Fruit fly (Drosophila melanogaster) Kc167 (cell line): Measurements from ENCODE around the gene CG33489.

Experiments
- Myc ChIP-seq: fragments of >200 bp; optimal IDR thresholded peaks from 2 replicates; lab custom pipeline; 2017; ENCODE audit warnings: missing external identifiers
- Sin3A ChIP-seq: fragments of >200 bp; optimal IDR thresholded peaks from 2 replicates; lab custom pipeline; 2018; ENCODE audit warnings: missing external identifiers
- h ChIP-seq: fragments of >200 bp; optimal IDR thresholded peaks from 3 replicates; lab custom pipeline; 2018; ENCODE audit warnings: missing external identifiers
- insv ChIP-seq: fragments of >200 bp; optimal IDR thresholded peaks from 3 replicates; lab custom pipeline; 2018; ENCODE audit warnings: missing external identifiers
- psq ChIP-seq: fragments of >200 bp; optimal IDR thresholded peaks from 2 replicates; lab custom pipeline; 2017; ENCODE audit warnings: missing external identifiers
- ttk ChIP-seq: sonication (Bioruptor generic); optimal IDR thresholded peaks from 2 replicates; lab custom pipeline; 2017; ENCODE audit warnings: missing external identifiers

DNA sequence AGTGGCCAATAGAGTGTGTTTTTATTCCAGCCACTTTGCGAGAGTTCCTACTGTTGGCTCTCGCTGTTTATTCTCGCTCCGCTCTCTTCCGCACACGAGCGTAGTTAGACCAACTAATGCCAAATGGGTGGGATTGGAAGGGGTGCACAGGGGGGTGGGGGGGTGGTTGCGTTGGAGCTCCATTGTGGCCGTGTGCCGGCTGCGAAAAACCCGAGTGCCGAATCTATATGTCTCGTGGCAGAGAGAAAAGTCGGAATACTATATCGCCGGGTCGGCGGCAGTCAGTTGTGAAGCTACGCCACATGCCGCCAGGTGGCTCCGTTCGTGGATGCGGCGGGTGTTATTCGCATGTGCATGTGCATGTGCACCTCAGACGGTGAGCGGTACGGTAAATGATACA is 24.3 kb upstream of the CG33489 start:
- TF ChIP-seq Sin3A (lab: Kevin White, UChicago) (no peak), ttk (lab: Kevin White, UChicago) (no peak), insv (lab: Kevin White, UChicago) (no peak), Myc (no peak), h (lab: Kevin White, UChicago) (no peak), psq (lab: Kevin White, UChicago) (no peak)
